Worm (Caenorhabditis elegans): ENCODE data around the gene ccd-5.
A peak's percentile ranks its signal among the peaks of the same experiment; 100 is the strongest.

The ccd-5 gene

DNA sequence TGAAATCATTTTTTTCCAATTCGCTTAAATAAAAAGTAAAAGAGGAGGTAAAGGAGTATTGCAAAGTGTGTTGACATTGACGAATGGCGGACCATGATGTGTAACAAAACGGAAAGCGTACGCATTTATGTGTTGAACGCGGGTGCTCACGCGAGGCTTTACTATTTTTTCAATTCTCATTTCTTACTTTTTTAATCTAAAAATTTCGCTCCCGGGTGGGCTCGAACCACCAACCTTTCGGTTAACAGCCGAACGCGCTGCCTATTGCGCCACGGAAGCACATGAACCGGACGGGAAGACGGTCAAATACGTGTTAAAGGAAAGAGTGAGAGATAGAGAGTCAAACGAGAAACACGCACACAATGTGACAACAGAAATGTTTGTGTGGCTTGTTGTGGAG, 23.1 kb downstream of the ccd-5 start (continued):
- no peak for TF ChIP-seq hsf-1 (GFP tag; IDR thresholded peaks at IDR 0.05)
- TF ChIP-seq die-1 (tag; optimal IDR thresholded peaks at IDR 0.05): peak; percentile 88
- TF ChIP-seq gei-17 (GFP tag; optimal IDR thresholded peaks at IDR 0.05): peak; percentile 25
- TF ChIP-seq F57C9.4 (tag; optimal IDR thresholded peaks at IDR 0.05): peak; percentile 25
- no peak for TF ChIP-seq Y53G8AR.9 (GFP tag; conservative IDR thresholded peaks at IDR 0.05)
- TF ChIP-seq C06A6.2 (GFP tag; conservative IDR thresholded peaks at IDR 0.05): no peak
- TF ChIP-seq let-526 (GFP tag; IDR thresholded peaks at IDR 0.05): 0 out of 2 replicates have a peak, but pooled peaks have one; percentile 32
- peak; percentile 36; the same call in 1 of the 2 replicates for TF ChIP-seq K11D2.4 (GFP tag; IDR thresholded peaks at IDR 0.05)
- no peak for TF ChIP-seq aptf-2 (GFP tag; conservative IDR thresholded peaks at IDR 0.05)
- no peak for TF ChIP-seq athp-1 (tag; optimal IDR thresholded peaks at IDR 0.05)
- TF ChIP-seq lsl-1 (GFP tag; optimal IDR thresholded peaks at IDR 0.05): peak; percentile 2
- no peak for TF ChIP-seq efl-1 (GFP tag; optimal IDR thresholded peaks at IDR 0.05)
- TF ChIP-seq nfyb-1 (GFP tag; IDR thresholded peaks at IDR 0.05): peak; percentile 68; the same call in 1 of the 2 replicates
- no peak for TF ChIP-seq pha-4 (tag; optimal IDR thresholded peaks at IDR 0.05)
- TF ChIP-seq lin-26 (GFP tag; IDR thresholded peaks at IDR 0.05): peak; percentile 92; the same call in 1 of the 2 replicates
- TF ChIP-seq akir-1 (GFP tag; optimal IDR thresholded peaks at IDR 0.05): peak; percentile 76
- peak; percentile 78 for TF ChIP-seq dox-1 (GFP tag; IDR thresholded peaks at IDR 0.05)
- peak; percentile 81 for TF ChIP-seq rpc-1 (optimal IDR thresholded peaks at IDR 0.05)
- peak; percentile 88 for TF ChIP-seq rpc-1 (tag; optimal IDR thresholded peaks at IDR 0.05)
- 0 out of 2 replicates have a peak, but pooled peaks have one; percentile 53 for TF ChIP-seq sea-2 (GFP tag; IDR thresholded peaks at IDR 0.05)
- TF ChIP-seq F10E7.11 (tag; optimal IDR thresholded peaks at IDR 0.05): peak; percentile 23
- peak; percentile 66 for TF ChIP-seq mes-4 (tag; optimal IDR thresholded peaks at IDR 0.05)
- peak; percentile 75 for TF ChIP-seq repo-1 (tag; optimal IDR thresholded peaks at IDR 0.05)
- TF ChIP-seq aptf-3 (GFP tag; IDR thresholded peaks at IDR 0.05): peak; percentile 43; the same call in 1 of the 2 replicates
- peak; percentile 55 for TF ChIP-seq atf-7 (tag; optimal IDR thresholded peaks at IDR 0.05)
- TF ChIP-seq hmg-20 (GFP tag; IDR thresholded peaks at IDR 0.05): peak; percentile 69; the same call in 1 of the 2 replicates
- TF ChIP-seq rcor-1 (GFP tag; IDR thresholded peaks at IDR 0.05): peak; percentile 51; the same call in 1 of the 2 replicates
- peak; percentile 60 for TF ChIP-seq F52B5.7 (tag; optimal IDR thresholded peaks at IDR 0.05)
- TF ChIP-seq mcd-1 (GFP tag; IDR thresholded peaks at IDR 0.05): peak; percentile 54; the same call in 1 of the 2 replicates
- peak; percentile 81 for TF ChIP-seq chd-7 (tag; optimal IDR thresholded peaks at IDR 0.05)
- peak; percentile 35 for TF ChIP-seq nhr-80 (tag; optimal IDR thresholded peaks at IDR 0.05)
- TF ChIP-seq K12H6.12 (tag; optimal IDR thresholded peaks at IDR 0.05): peak; percentile 44
- no peak for TF ChIP-seq mel-28 (tag; optimal IDR thresholded peaks at IDR 0.05; ENCODE audit: borderline replicate concordance)
- TF ChIP-seq F57A8.1 (GFP tag; optimal IDR thresholded peaks at IDR 0.05): peak; percentile 59
- peak; percentile 29 for TF ChIP-seq somi-1 (GFP tag; optimal IDR thresholded peaks at IDR 0.05)
- peak; percentile 36 for TF ChIP-seq ztf-26 (tag; optimal IDR thresholded peaks at IDR 0.05)
- no peak for TF ChIP-seq C17E4.6 (GFP tag; IDR thresholded peaks at IDR 0.05)
- TF ChIP-seq zim-3 (tag; optimal IDR thresholded peaks at IDR 0.05): peak; percentile 72
- TF ChIP-seq madf-8 (GFP tag; conservative IDR thresholded peaks at IDR 0.05): no peak
- peak; percentile 76 for TF ChIP-seq B0336.3 (GFP tag; IDR thresholded peaks at IDR 0.05)
- TF ChIP-seq dpff-1 (tag; optimal IDR thresholded peaks at IDR 0.05): no peak
- peak; percentile 33 for TF ChIP-seq tlf-1 (GFP tag; optimal IDR thresholded peaks at IDR 0.05)
- TF ChIP-seq ceh-91 (GFP tag; IDR thresholded peaks at IDR 0.05): 0 out of 2 replicates have a peak, but pooled peaks have one; percentile 12
- peak; percentile 74 for TF ChIP-seq hmg-1.2 (GFP tag; IDR thresholded peaks at IDR 0.05)
- TF ChIP-seq Y95B8A.8 (GFP tag; IDR thresholded peaks at IDR 0.05): no peak
